Fruit fly (Drosophila melanogaster) whole organism, prepupa: ENCODE measurements around the gene Ugt37A2.

Source experiments
- Blimp-1 ChIP-seq: fragments of 200-800 bp; sonication (Bioruptor generic); optimal IDR thresholded peaks from 3 replicates; lab custom pipeline; 2017; ENCODE audit warnings: missing biosample characterization, missing genetic modification characterization, mild to moderate bottlenecking, moderate library complexity, missing genetic modification reagents
- CG10669 ChIP-seq: fragments of 200-800 bp; sonication (Bioruptor generic); optimal IDR thresholded peaks from 3 replicates; lab custom pipeline; 2018; ENCODE audit warnings: missing biosample characterization, mild to moderate bottlenecking, missing genetic modification characterization, moderate library complexity
- CG11294 ChIP-seq: fragments of 200-800 bp; sonication (Bioruptor generic); IDR thresholded peaks from 2 replicates; pipeline ENCODE4 v1.3.6; 2022; ENCODE audit warnings: missing biosample characterization, missing genetic modification characterization
- CG11762 ChIP-seq: fragments of 200-800 bp; sonication (Bioruptor generic); optimal IDR thresholded peaks from 3 replicates; lab custom pipeline; 2016; ENCODE audit warnings: missing biosample characterization, missing genetic modification characterization; ENCODE audit not compliant: insufficient read depth
- CG15336 ChIP-seq: fragments of 200-800 bp; sonication (Bioruptor generic); IDR thresholded peaks from 2 replicates; pipeline ENCODE4 v1.3.6; 2022; ENCODE audit warnings: missing biosample characterization, missing genetic modification characterization
- CG16779 ChIP-seq: fragments of 200-800 bp; sonication (Bioruptor generic); optimal IDR thresholded peaks from 3 replicates; lab custom pipeline; 2017; ENCODE audit warnings: missing biosample characterization, mild to moderate bottlenecking, missing genetic modification characterization
- CG3032 ChIP-seq: fragments of 200-800 bp; optimal IDR thresholded peaks from 2 replicates; lab custom pipeline; 2019; ENCODE audit warnings: missing biosample characterization, mild to moderate bottlenecking, missing genetic modification characterization, moderate library complexity
- CG31627 ChIP-seq: fragments of 200-800 bp; sonication (Bioruptor generic); optimal IDR thresholded peaks from 3 replicates; lab custom pipeline; 2016; ENCODE audit warnings: missing biosample characterization, missing genetic modification characterization
- CG34406 ChIP-seq: fragments of 200-800 bp; sonication (Bioruptor generic); optimal IDR thresholded peaks from 3 replicates; lab custom pipeline; 2016; ENCODE audit warnings: missing biosample characterization, missing genetic modification characterization
- CG6276 ChIP-seq: fragments of 200-800 bp; sonication (Bioruptor generic); optimal IDR thresholded peaks from 2 replicates; lab custom pipeline; 2017; ENCODE audit warnings: missing biosample characterization, mild to moderate bottlenecking, missing genetic modification characterization
- CG6792 ChIP-seq: fragments of 200-800 bp; sonication (Bioruptor generic); optimal IDR thresholded peaks from 3 replicates; lab custom pipeline; 2016; ENCODE audit warnings: missing biosample characterization, missing genetic modification characterization
- CG6808 ChIP-seq: fragments of 200-800 bp; sonication (Bioruptor generic); optimal IDR thresholded peaks from 3 replicates; lab custom pipeline; 2017; ENCODE audit warnings: missing biosample characterization, missing genetic modification characterization, mild to moderate bottlenecking, moderate library complexity, missing genetic modification reagents
- CG6854 ChIP-seq: fragments of 200-800 bp; sonication (Bioruptor generic); optimal IDR thresholded peaks from 2 replicates; lab custom pipeline; 2017; ENCODE audit warnings: missing biosample characterization, mild to moderate bottlenecking, missing genetic modification characterization
- CG7368 ChIP-seq: fragments of 200-800 bp; sonication (Bioruptor generic); optimal IDR thresholded peaks from 3 replicates; lab custom pipeline; 2016; ENCODE audit warnings: missing biosample characterization, missing genetic modification characterization
- CG8119 ChIP-seq: fragments of 200-800 bp; sonication (Bioruptor generic); IDR thresholded peaks from 3 replicates; pipeline ENCODE4 v1.3.6; 2022; ENCODE audit warnings: missing biosample characterization, missing genetic modification characterization
- CG8319 ChIP-seq: fragments of 200-800 bp; sonication (Bioruptor generic); optimal IDR thresholded peaks from 3 replicates; lab custom pipeline; 2016; ENCODE audit warnings: missing biosample characterization, missing genetic modification characterization
- CG8632 ChIP-seq: fragments of 200-800 bp; sonication (Bioruptor generic); optimal IDR thresholded peaks from 3 replicates; lab custom pipeline; 2016; ENCODE audit warnings: missing biosample characterization, missing genetic modification characterization
- Eip75B ChIP-seq: fragments of 200-800 bp; sonication (Bioruptor generic); optimal IDR thresholded peaks from 3 replicates; lab custom pipeline; 2016; ENCODE audit warnings: missing biosample characterization, missing genetic modification characterization
- Eip78C ChIP-seq: fragments of 200-800 bp; sonication (Bioruptor generic); peaks from one replicate; lab custom pipeline; 2016; ENCODE audit warnings: missing biosample characterization, missing genetic modification characterization
- Ets21C ChIP-seq: fragments of 200-800 bp; sonication (Bioruptor generic); optimal IDR thresholded peaks from 3 replicates; lab custom pipeline; 2016; ENCODE audit warnings: missing biosample characterization, missing genetic modification characterization
- Ets96B ChIP-seq: fragments of 200-800 bp; optimal IDR thresholded peaks from 2 replicates; lab custom pipeline; 2019; ENCODE audit warnings: missing biosample characterization, mild to moderate bottlenecking, missing genetic modification characterization, moderate library complexity
- Gug ChIP-seq: fragments of 200-800 bp; sonication (Bioruptor generic); IDR thresholded peaks from 2 replicates; pipeline ENCODE4 v1.3.6; 2022; ENCODE audit warnings: missing biosample characterization, missing genetic modification characterization
- Hr38 ChIP-seq: sonication (Bioruptor generic); optimal IDR thresholded peaks from 2 replicates; lab custom pipeline; 2016; ENCODE audit warnings: missing biosample characterization, missing genetic modification characterization
- Hr39 ChIP-seq: fragments of 200-800 bp; sonication (Bioruptor generic); optimal IDR thresholded peaks from 2 replicates; lab custom pipeline; 2016; ENCODE audit warnings: missing biosample characterization, missing genetic modification characterization
- Hr4 ChIP-seq: fragments of 200-800 bp; sonication (Bioruptor generic); optimal IDR thresholded peaks from 3 replicates; lab custom pipeline; 2016; ENCODE audit warnings: missing biosample characterization, missing genetic modification characterization
- Lpt ChIP-seq: fragments of 200-800 bp; sonication (Bioruptor generic); optimal IDR thresholded peaks from 3 replicates; lab custom pipeline; 2016; ENCODE audit warnings: missing biosample characterization, missing genetic modification characterization
- Met ChIP-seq: fragments of 200-800 bp; sonication (Bioruptor generic); optimal IDR thresholded peaks from 3 replicates; lab custom pipeline; 2016; ENCODE audit warnings: missing biosample characterization, missing genetic modification characterization
- OdsH ChIP-seq: fragments of 200-800 bp; sonication (Bioruptor generic); optimal IDR thresholded peaks from 3 replicates; lab custom pipeline; 2016; ENCODE audit warnings: missing biosample characterization, missing genetic modification characterization
- Smox ChIP-seq: fragments of 200-800 bp; sonication (Bioruptor generic); optimal IDR thresholded peaks from 3 replicates; lab custom pipeline; 2016; ENCODE audit warnings: missing biosample characterization, missing genetic modification characterization
- Sox102F ChIP-seq: fragments of 200-800 bp; sonication (Bioruptor generic); optimal IDR thresholded peaks from 2 replicates; lab custom pipeline; 2016; ENCODE audit warnings: missing biosample characterization, mild to moderate bottlenecking, missing genetic modification characterization
- Sox14 ChIP-seq: fragments of 200-800 bp; sonication (Bioruptor generic); optimal IDR thresholded peaks from 3 replicates; lab custom pipeline; 2016; ENCODE audit warnings: missing biosample characterization, missing genetic modification characterization
- achi ChIP-seq: fragments of 200-800 bp; sonication (Bioruptor generic); optimal IDR thresholded peaks from 3 replicates; lab custom pipeline; 2016; ENCODE audit warnings: missing biosample characterization, missing genetic modification characterization
- acj6 ChIP-seq: fragments of 200-800 bp; sonication (Bioruptor generic); optimal IDR thresholded peaks from 3 replicates; lab custom pipeline; 2016; ENCODE audit warnings: missing biosample characterization, missing genetic modification characterization
- cyc ChIP-seq: fragments of 200-800 bp; sonication (Bioruptor generic); optimal IDR thresholded peaks from 3 replicates; lab custom pipeline; 2016; ENCODE audit warnings: missing biosample characterization, missing genetic modification characterization
- eg ChIP-seq: fragments of 200-800 bp; sonication (Bioruptor generic); IDR thresholded peaks from 3 replicates; pipeline ENCODE4 v1.3.6; 2022; ENCODE audit warnings: missing biosample characterization, missing genetic modification characterization
- esn ChIP-seq: fragments of 200-800 bp; sonication (Bioruptor generic); optimal IDR thresholded peaks from 2 replicates; lab custom pipeline; 2016; ENCODE audit warnings: missing biosample characterization, mild to moderate bottlenecking, missing genetic modification characterization, moderate library complexity
- fkh ChIP-seq: fragments of 200-800 bp; sonication (Bioruptor generic); optimal IDR thresholded peaks from 3 replicates; lab custom pipeline; 2017; ENCODE audit warnings: missing biosample characterization, mild to moderate bottlenecking, missing genetic modification characterization, moderate library complexity
- lz ChIP-seq: fragments of 200-800 bp; sonication (Bioruptor generic); optimal IDR thresholded peaks from 3 replicates; lab custom pipeline; 2016; ENCODE audit warnings: missing biosample characterization, missing genetic modification characterization
- net ChIP-seq: fragments of 200-800 bp; sonication (Bioruptor generic); optimal IDR thresholded peaks from 3 replicates; lab custom pipeline; 2016; ENCODE audit warnings: missing biosample characterization, missing genetic modification characterization
- salr ChIP-seq, 2 experiments: fragments of 200-800 bp; sonication (Bioruptor generic); optimal IDR thresholded peaks; 3 replicates each; lab custom pipeline; 2016 to 2018; ENCODE audit warnings: missing biosample characterization in 2 of 2, missing genetic modification characterization in 2 of 2, mild to moderate bottlenecking in 1 of 2
- spab ChIP-seq: fragments of 200-800 bp; sonication (Bioruptor generic); optimal IDR thresholded peaks from 2 replicates; lab custom pipeline; 2017; ENCODE audit warnings: missing biosample characterization, mild to moderate bottlenecking, missing genetic modification characterization, missing genetic modification reagents
- ss ChIP-seq, 2 experiments: fragments of 200-800 bp; sonication (Bioruptor generic); optimal IDR thresholded peaks; 2 replicates in 1 of 2; 3 replicates in 1 of 2; lab custom pipeline; 2017 to 2018; ENCODE audit warnings: mild to moderate bottlenecking in 2 of 2, missing biosample characterization in 2 of 2, missing genetic modification characterization in 2 of 2, moderate library complexity in 1 of 2
- svp ChIP-seq: fragments of 200-800 bp; sonication (Bioruptor generic); peaks from one replicate; lab custom pipeline; 2016; ENCODE audit warnings: missing biosample characterization, missing genetic modification characterization
- topi ChIP-seq: fragments of 200-800 bp; sonication (Bioruptor generic); optimal IDR thresholded peaks from 3 replicates; lab custom pipeline; 2016; ENCODE audit warnings: missing biosample characterization, missing genetic modification characterization

Gene Ugt37A2

DNA sequence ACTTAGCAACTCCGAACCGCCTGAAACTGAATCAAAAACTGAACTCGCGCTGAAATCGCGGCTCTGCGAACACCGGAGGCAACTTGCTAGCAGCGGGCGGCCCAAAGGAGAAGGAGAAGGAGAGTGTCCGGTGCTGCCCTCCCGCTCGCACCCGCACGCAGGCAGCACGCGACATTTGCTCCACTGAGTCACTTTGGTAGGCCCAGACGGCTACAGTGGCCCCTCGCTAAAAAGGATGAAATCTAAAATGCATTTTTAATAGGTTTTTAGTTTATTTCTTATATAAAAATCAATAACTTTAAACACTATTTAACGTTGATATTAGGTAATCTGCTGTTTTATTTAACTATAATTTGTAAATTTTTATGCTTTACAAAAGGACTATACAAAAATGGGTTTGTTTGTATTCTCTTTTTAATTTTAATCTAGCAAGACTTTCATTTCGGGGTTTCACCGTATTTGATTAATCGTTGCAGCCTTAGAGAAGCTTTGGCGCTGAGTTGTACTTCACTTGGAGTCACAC lies 17.0 kb upstream of the Ugt37A2 start, which contains the start of gene Men (continued):
- peak; percentile 52 for TF ChIP-seq acj6 (GFP tag; lab: Kevin White, UChicago)
- peak; percentile 83 for TF ChIP-seq CG15336 (GFP tag; lab: Robert Waterston, UW)
- TF ChIP-seq CG6808 (GFP tag; lab: Kevin White, UChicago), result peak; percentile 41
- TF ChIP-seq Met (GFP tag; lab: Kevin White, UChicago), result peak; percentile 61
- TF ChIP-seq svp (GFP tag; lab: Kevin White, UChicago), result peak; percentile 73
- TF ChIP-seq Hr38, result no peak
- peak; percentile 5 for TF ChIP-seq Blimp-1 (GFP tag; lab: Kevin White, UChicago)
- TF ChIP-seq ss (GFP tag; optimal IDR thresholded peaks at IDR 0.05; lab: Kevin White, UChicago), result peak; percentile 48 to 56

dm6 chr3R:12723759-12724158 lies 15.7 kb upstream of the Ugt37A2 start:
- TF ChIP-seq Met (GFP tag; lab: Kevin White, UChicago), result peak; percentile 16
- TF ChIP-seq Smox (GFP tag; lab: Kevin White, UChicago), result peak; percentile 16
- no peak for TF ChIP-seq CG11294 (GFP tag; lab: Robert Waterston, UW)
- peak; percentile 15 for TF ChIP-seq lz
- peak; percentile 14 for TF ChIP-seq OdsH (GFP tag; lab: Kevin White, UChicago)
- TF ChIP-seq CG31627, result peak; percentile 16
- TF ChIP-seq Eip78C (GFP tag; lab: Kevin White, UChicago), result peak; percentile 63
- TF ChIP-seq CG10669 (GFP tag; lab: Kevin White, UChicago), result no peak
- TF ChIP-seq Sox14 (GFP tag; lab: Kevin White, UChicago), result no peak
- TF ChIP-seq cyc (GFP tag; lab: Kevin White, UChicago), result peak; percentile 36
- TF ChIP-seq salr (GFP tag; optimal IDR thresholded peaks at IDR 0.05; lab: Kevin White, UChicago), result no peak
- TF ChIP-seq esn (GFP tag; lab: Kevin White, UChicago), result peak; percentile 43
- TF ChIP-seq Hr39, result peak; percentile 22

dm6 chr3R:12727944-12728649 lies 11.3 kb upstream of the Ugt37A2 start:
- peak; percentile 13 for TF ChIP-seq CG31627
- TF ChIP-seq esn (GFP tag; lab: Kevin White, UChicago), result no peak
- TF ChIP-seq CG11762, result no peak
- peak; percentile 6 for TF ChIP-seq Sox14 (GFP tag; lab: Kevin White, UChicago)
- TF ChIP-seq CG8319 (GFP tag; lab: Kevin White, UChicago), result no peak
- TF ChIP-seq lz, result peak; percentile 6
- no peak for TF ChIP-seq eg (GFP tag; lab: Robert Waterston, UW)
- TF ChIP-seq salr (GFP tag; optimal IDR thresholded peaks at IDR 0.05; lab: Kevin White, UChicago), result no peak
- TF ChIP-seq CG6276, result no peak
- TF ChIP-seq Sox102F (GFP tag; lab: Kevin White, UChicago), result no peak
- TF ChIP-seq Smox (GFP tag; lab: Kevin White, UChicago), result peak; percentile 8
- TF ChIP-seq CG3032 (tag; lab: Kevin White, UChicago), result peak; percentile 9
- TF ChIP-seq CG7368 (GFP tag; lab: Kevin White, UChicago), result no peak
- TF ChIP-seq Blimp-1 (GFP tag; lab: Kevin White, UChicago), result no peak
- peak; percentile 32 for TF ChIP-seq Hr39
- TF ChIP-seq fkh (GFP tag; lab: Kevin White, UChicago), result no peak
- TF ChIP-seq Gug (GFP tag; lab: Robert Waterston, UW), result no peak
- TF ChIP-seq achi (GFP tag; lab: Kevin White, UChicago), result peak; percentile 5
- TF ChIP-seq Ets96B, result peak; percentile 11
- peak; percentile 8 for TF ChIP-seq cyc (GFP tag; lab: Kevin White, UChicago)
- peak; percentile 27 for TF ChIP-seq acj6 (GFP tag; lab: Kevin White, UChicago)
- no peak for TF ChIP-seq CG16779 (tag; lab: Kevin White, UChicago)
- peak; percentile 73 for TF ChIP-seq svp (GFP tag; lab: Kevin White, UChicago)
- TF ChIP-seq topi (GFP tag; lab: Kevin White, UChicago), result no peak
- peak; percentile 71 for TF ChIP-seq Eip78C (GFP tag; lab: Kevin White, UChicago)
- no peak for TF ChIP-seq CG6792
- TF ChIP-seq CG6854, result no peak
- peak; percentile 11 for TF ChIP-seq spab (GFP tag; lab: Kevin White, UChicago)
- TF ChIP-seq OdsH (GFP tag; lab: Kevin White, UChicago), result peak; percentile 22
- no peak for TF ChIP-seq Hr38
- TF ChIP-seq net (GFP tag; lab: Kevin White, UChicago), result no peak
- TF ChIP-seq Ets21C (GFP tag; lab: Kevin White, UChicago), result no peak
- TF ChIP-seq CG34406, result no peak
- TF ChIP-seq Lpt (GFP tag; lab: Kevin White, UChicago), result no peak
- TF ChIP-seq CG8119 (GFP tag; lab: Robert Waterston, UW), result no peak
- no peak for TF ChIP-seq CG8632 (GFP tag; lab: Kevin White, UChicago)
- no peak for TF ChIP-seq Eip75B (GFP tag; lab: Kevin White, UChicago)
- no peak for TF ChIP-seq Hr4 (GFP tag; lab: Kevin White, UChicago)
